Worm (Caenorhabditis elegans) whole organism, L4 larva: ENCODE results near the gene C45B2.2.

ENCODE experiments used
- F26F4.8 ChIP-seq: fragments of 200-800 bp; sonication (Bioruptor generic); conservative IDR thresholded peaks from 2 replicates; pipeline ENCODE4 v1.3.6; 2022; ENCODE audit warnings: missing genetic modification characterization, missing compliant biosample characterization
- F49E8.2 ChIP-seq: sonication (generic microtip); optimal IDR thresholded peaks from 2 replicates; lab custom pipeline; 2016; ENCODE audit warnings: missing compliant biosample characterization, mild to moderate bottlenecking, missing genetic modification characterization, borderline replicate concordance
- R02D3.7 ChIP-seq: fragments of 150-350 bp; sonication (generic microtip); optimal IDR thresholded peaks from 3 replicates; lab custom pipeline; 2014; ENCODE audit warnings: missing biosample characterization, missing genetic modification characterization
- egl-27 ChIP-seq: sonication (generic microtip); optimal IDR thresholded peaks from 3 replicates; lab custom pipeline; 2017; ENCODE audit warnings: missing biosample characterization, missing genetic modification reagents, missing genetic modification characterization
- fos-1 ChIP-seq: fragments of 150-350 bp; optimal IDR thresholded peaks from 2 replicates; lab custom pipeline; 2014; ENCODE audit warnings: missing biosample characterization, missing genetic modification characterization
- mdl-1 ChIP-seq, 2 experiments: fragments of 150-350 bp in 1 of 2; sonication (generic microtip) in 1 of 2; optimal IDR thresholded peaks; 2 replicates each; lab custom pipeline; 2014 to 2017; ENCODE audit warnings: missing biosample characterization in 2 of 2, missing genetic modification characterization in 2 of 2
- nhr-76 ChIP-seq: fragments of 150-350 bp; optimal IDR thresholded peaks from 2 replicates; lab custom pipeline; 2014; ENCODE audit warnings: missing biosample characterization, missing genetic modification characterization
- nhr-77 ChIP-seq: fragments of 150-350 bp; optimal IDR thresholded peaks from 2 replicates; lab custom pipeline; 2014; ENCODE audit warnings: missing biosample characterization, missing genetic modification characterization
- pqm-1 ChIP-seq: sonication (generic microtip); optimal IDR thresholded peaks from 2 replicates; lab custom pipeline; 2017; ENCODE audit warnings: missing biosample characterization, missing genetic modification characterization
- rbr-2 ChIP-seq: sonication (generic microtip); optimal IDR thresholded peaks from 2 replicates; lab custom pipeline; 2016; ENCODE audit warnings: missing genotype, missing genetic modification characterization, missing compliant biosample characterization
- snpc-4 ChIP-seq: fragments of 150-350 bp; optimal IDR thresholded peaks from 2 replicates; lab custom pipeline; 2014; ENCODE audit warnings: missing biosample characterization, missing genetic modification characterization
- ztf-11 ChIP-seq: fragments of 150-350 bp; optimal IDR thresholded peaks from 2 replicates; lab custom pipeline; 2014; ENCODE audit warnings: missing biosample characterization, missing genetic modification characterization

DNA sequence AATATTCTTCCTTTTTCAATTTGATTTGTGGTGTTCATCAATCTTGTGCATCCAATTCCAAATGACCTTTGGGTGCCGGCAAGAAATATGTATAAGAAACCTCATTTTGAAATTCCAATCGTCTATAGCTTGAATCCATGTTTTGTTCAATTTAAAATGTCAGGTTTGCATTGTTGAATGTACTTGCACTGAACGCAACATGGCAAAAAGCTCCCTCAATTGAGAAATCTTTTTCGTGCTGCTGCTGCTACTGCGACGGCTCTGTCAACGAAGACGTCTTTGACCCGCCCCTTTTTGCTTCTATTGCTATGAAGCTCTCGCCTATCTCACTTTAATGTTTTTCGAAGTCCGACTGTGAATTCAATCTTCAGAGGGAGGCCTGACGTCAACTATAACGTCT lies 9.3 kb upstream of the C45B2.2 start, which contains the start of gene lgc-58:
- TF ChIP-seq nhr-76 (tag; lab: Kevin White, UChicago): no peak
- TF ChIP-seq mdl-1 (tag; optimal IDR thresholded peaks at IDR 0.05; lab: Kevin White, UChicago): no peak
- no peak for TF ChIP-seq snpc-4 (tag; lab: Kevin White, UChicago)
- no peak for TF ChIP-seq rbr-2
- no peak for TF ChIP-seq ztf-11 (tag; lab: Kevin White, UChicago)
- TF ChIP-seq R02D3.7 (tag; lab: Kevin White, UChicago): no peak
- no peak for TF ChIP-seq fos-1 (tag; lab: Kevin White, UChicago)
- TF ChIP-seq nhr-77 (tag; lab: Kevin White, UChicago): no peak
- no peak for TF ChIP-seq pqm-1 (tag; lab: Kevin White, UChicago)
- TF ChIP-seq egl-27 (tag; lab: Kevin White, UChicago): no peak
- no peak for TF ChIP-seq F26F4.8 (GFP tag; lab: Robert Waterston, UW)
- TF ChIP-seq F49E8.2 (tag; lab: Kevin White, UChicago): no peak
